Worm (Caenorhabditis elegans) whole organism, midembryonic: ENCODE results near the gene sre-38.

Experiments used
- flt-1 ChIP-seq: fragments of 200-800 bp; sonication (Bioruptor generic); IDR thresholded peaks from 2 replicates; pipeline ENCODE4 v1.3.6; 2022; ENCODE audit warnings: missing genetic modification characterization, missing compliant biosample characterization
- klf-2 ChIP-seq: fragments of 200-800 bp; sonication (Bioruptor generic); conservative IDR thresholded peaks from 2 replicates; pipeline ENCODE4 v1.3.6; 2022; ENCODE audit warnings: missing genetic modification reagents, missing genetic modification characterization, missing compliant biosample characterization
- tab-1 ChIP-seq: fragments of 200-800 bp; sonication (Bioruptor generic); IDR thresholded peaks from 2 replicates; pipeline ENCODE4 v1.3.6; 2022; ENCODE audit warnings: missing genetic modification characterization, missing compliant biosample characterization

DNA sequence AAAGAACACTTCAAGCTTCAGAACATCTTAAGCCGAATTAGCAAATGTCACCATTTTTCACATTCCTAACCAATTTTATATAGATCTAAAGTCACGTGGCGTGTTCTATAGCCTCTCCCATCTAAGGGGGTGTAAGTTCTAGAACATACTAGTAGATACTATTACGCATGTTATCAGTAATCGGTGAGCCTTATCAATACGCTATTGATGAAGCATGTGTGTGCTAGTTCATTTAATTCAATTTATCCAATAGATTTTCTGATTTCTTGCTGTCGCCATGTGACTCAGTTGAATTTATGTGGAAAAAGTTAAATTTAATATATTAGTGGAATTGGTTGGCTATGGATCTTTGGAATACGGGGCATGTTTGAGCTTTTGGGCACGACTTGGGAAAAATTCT lies 49.1 kb downstream of the sre-38 start:
- TF ChIP-seq flt-1 (GFP tag; lab: Robert Waterston, UW) (no peak), tab-1 (GFP tag; lab: Robert Waterston, UW) (no peak), klf-2 (no peak)
